Fruit fly (Drosophila melanogaster) whole organism, prepupa: ENCODE data around the gene tst.

Experiments used
- CG10669 ChIP-seq: fragments of 200-800 bp; sonication (Bioruptor generic); optimal IDR thresholded peaks from 3 replicates; lab custom pipeline; 2018; ENCODE audit warnings: missing biosample characterization, mild to moderate bottlenecking, missing genetic modification characterization, moderate library complexity
- CG11294 ChIP-seq: fragments of 200-800 bp; sonication (Bioruptor generic); IDR thresholded peaks from 2 replicates; pipeline ENCODE4 v1.3.6; 2022; ENCODE audit warnings: missing biosample characterization, missing genetic modification characterization
- CG11762 ChIP-seq: fragments of 200-800 bp; sonication (Bioruptor generic); optimal IDR thresholded peaks from 3 replicates; lab custom pipeline; 2016; ENCODE audit warnings: missing biosample characterization, missing genetic modification characterization; ENCODE audit not compliant: insufficient read depth
- CG11902 ChIP-seq: fragments of 200-800 bp; sonication (Bioruptor generic); optimal IDR thresholded peaks from 3 replicates; lab custom pipeline; 2016; ENCODE audit warnings: missing biosample characterization, missing genetic modification characterization
- CG15336 ChIP-seq: fragments of 200-800 bp; sonication (Bioruptor generic); IDR thresholded peaks from 2 replicates; pipeline ENCODE4 v1.3.6; 2022; ENCODE audit warnings: missing biosample characterization, missing genetic modification characterization
- CG1621 ChIP-seq: fragments of 200-800 bp; sonication (Bioruptor generic); optimal IDR thresholded peaks from 3 replicates; lab custom pipeline; 2018; ENCODE audit warnings: missing biosample characterization, mild to moderate bottlenecking, missing genetic modification characterization
- CG16779 ChIP-seq: fragments of 200-800 bp; sonication (Bioruptor generic); optimal IDR thresholded peaks from 3 replicates; lab custom pipeline; 2017; ENCODE audit warnings: missing biosample characterization, mild to moderate bottlenecking, missing genetic modification characterization
- CG31627 ChIP-seq: fragments of 200-800 bp; sonication (Bioruptor generic); optimal IDR thresholded peaks from 3 replicates; lab custom pipeline; 2016; ENCODE audit warnings: missing biosample characterization, missing genetic modification characterization
- CG32006 ChIP-seq: fragments of 200-800 bp; sonication (Bioruptor generic); optimal IDR thresholded peaks from 3 replicates; lab custom pipeline; 2017; ENCODE audit warnings: missing biosample characterization, mild to moderate bottlenecking, missing genetic modification characterization
- CG4318 ChIP-seq: fragments of 200-800 bp; sonication (Bioruptor generic); optimal IDR thresholded peaks from 3 replicates; lab custom pipeline; 2017; ENCODE audit warnings: missing biosample characterization, mild to moderate bottlenecking, missing genetic modification characterization
- CG6276 ChIP-seq: fragments of 200-800 bp; sonication (Bioruptor generic); optimal IDR thresholded peaks from 2 replicates; lab custom pipeline; 2017; ENCODE audit warnings: missing biosample characterization, mild to moderate bottlenecking, missing genetic modification characterization
- CG6808 ChIP-seq: fragments of 200-800 bp; sonication (Bioruptor generic); optimal IDR thresholded peaks from 3 replicates; lab custom pipeline; 2017; ENCODE audit warnings: missing biosample characterization, missing genetic modification characterization, mild to moderate bottlenecking, moderate library complexity, missing genetic modification reagents
- CG6854 ChIP-seq: fragments of 200-800 bp; sonication (Bioruptor generic); optimal IDR thresholded peaks from 2 replicates; lab custom pipeline; 2017; ENCODE audit warnings: missing biosample characterization, mild to moderate bottlenecking, missing genetic modification characterization
- CG8119 ChIP-seq: fragments of 200-800 bp; sonication (Bioruptor generic); IDR thresholded peaks from 3 replicates; pipeline ENCODE4 v1.3.6; 2022; ENCODE audit warnings: missing biosample characterization, missing genetic modification characterization
- CG8319 ChIP-seq: fragments of 200-800 bp; sonication (Bioruptor generic); optimal IDR thresholded peaks from 3 replicates; lab custom pipeline; 2016; ENCODE audit warnings: missing biosample characterization, missing genetic modification characterization
- CG8632 ChIP-seq: fragments of 200-800 bp; sonication (Bioruptor generic); optimal IDR thresholded peaks from 3 replicates; lab custom pipeline; 2016; ENCODE audit warnings: missing biosample characterization, missing genetic modification characterization
- CG9139 ChIP-seq: fragments of 200-800 bp; sonication (Bioruptor generic); optimal IDR thresholded peaks from 3 replicates; lab custom pipeline; 2017; ENCODE audit warnings: missing biosample characterization, mild to moderate bottlenecking, missing genetic modification characterization
- Eip75B ChIP-seq: fragments of 200-800 bp; sonication (Bioruptor generic); optimal IDR thresholded peaks from 3 replicates; lab custom pipeline; 2016; ENCODE audit warnings: missing biosample characterization, missing genetic modification characterization
- Eip78C ChIP-seq: fragments of 200-800 bp; sonication (Bioruptor generic); peaks from one replicate; lab custom pipeline; 2016; ENCODE audit warnings: missing biosample characterization, missing genetic modification characterization
- Eip93F ChIP-seq: fragments of 200-800 bp; sonication (Bioruptor generic); optimal IDR thresholded peaks from 2 replicates; lab custom pipeline; 2016; ENCODE audit warnings: missing biosample characterization, mild to moderate bottlenecking, missing genetic modification characterization
- Ets21C ChIP-seq: fragments of 200-800 bp; sonication (Bioruptor generic); optimal IDR thresholded peaks from 3 replicates; lab custom pipeline; 2016; ENCODE audit warnings: missing biosample characterization, missing genetic modification characterization
- Gug ChIP-seq: fragments of 200-800 bp; sonication (Bioruptor generic); IDR thresholded peaks from 2 replicates; pipeline ENCODE4 v1.3.6; 2022; ENCODE audit warnings: missing biosample characterization, missing genetic modification characterization
- Hr38 ChIP-seq: sonication (Bioruptor generic); optimal IDR thresholded peaks from 2 replicates; lab custom pipeline; 2016; ENCODE audit warnings: missing biosample characterization, missing genetic modification characterization
- Hr39 ChIP-seq: fragments of 200-800 bp; sonication (Bioruptor generic); optimal IDR thresholded peaks from 2 replicates; lab custom pipeline; 2016; ENCODE audit warnings: missing biosample characterization, missing genetic modification characterization
- Hr4 ChIP-seq: fragments of 200-800 bp; sonication (Bioruptor generic); optimal IDR thresholded peaks from 3 replicates; lab custom pipeline; 2016; ENCODE audit warnings: missing biosample characterization, missing genetic modification characterization
- Met ChIP-seq: fragments of 200-800 bp; sonication (Bioruptor generic); optimal IDR thresholded peaks from 3 replicates; lab custom pipeline; 2016; ENCODE audit warnings: missing biosample characterization, missing genetic modification characterization
- Smox ChIP-seq: fragments of 200-800 bp; sonication (Bioruptor generic); optimal IDR thresholded peaks from 3 replicates; lab custom pipeline; 2016; ENCODE audit warnings: missing biosample characterization, missing genetic modification characterization
- Sox102F ChIP-seq: fragments of 200-800 bp; sonication (Bioruptor generic); optimal IDR thresholded peaks from 2 replicates; lab custom pipeline; 2016; ENCODE audit warnings: missing biosample characterization, mild to moderate bottlenecking, missing genetic modification characterization
- Sox14 ChIP-seq: fragments of 200-800 bp; sonication (Bioruptor generic); optimal IDR thresholded peaks from 3 replicates; lab custom pipeline; 2016; ENCODE audit warnings: missing biosample characterization, missing genetic modification characterization
- Sox15 ChIP-seq: fragments of 200-800 bp; sonication (Bioruptor generic); optimal IDR thresholded peaks from 3 replicates; lab custom pipeline; 2016; ENCODE audit warnings: missing biosample characterization, missing genetic modification characterization
- acj6 ChIP-seq: fragments of 200-800 bp; sonication (Bioruptor generic); optimal IDR thresholded peaks from 3 replicates; lab custom pipeline; 2016; ENCODE audit warnings: missing biosample characterization, missing genetic modification characterization
- dsx ChIP-seq: fragments of 200-800 bp; optimal IDR thresholded peaks from 3 replicates; lab custom pipeline; 2019; ENCODE audit warnings: missing biosample characterization, mild to moderate bottlenecking, missing genetic modification characterization, moderate library complexity; ENCODE audit not compliant: poor library complexity, severe bottlenecking
- eg ChIP-seq: fragments of 200-800 bp; sonication (Bioruptor generic); IDR thresholded peaks from 3 replicates; pipeline ENCODE4 v1.3.6; 2022; ENCODE audit warnings: missing biosample characterization, missing genetic modification characterization
- esn ChIP-seq: fragments of 200-800 bp; sonication (Bioruptor generic); optimal IDR thresholded peaks from 2 replicates; lab custom pipeline; 2016; ENCODE audit warnings: missing biosample characterization, mild to moderate bottlenecking, missing genetic modification characterization, moderate library complexity
- fd59A ChIP-seq: fragments of 200-800 bp; sonication (Bioruptor generic); optimal IDR thresholded peaks from 2 replicates; lab custom pipeline; 2017; ENCODE audit warnings: missing biosample characterization, mild to moderate bottlenecking, missing genetic modification characterization, missing genetic modification reagents
- fkh ChIP-seq: fragments of 200-800 bp; sonication (Bioruptor generic); optimal IDR thresholded peaks from 3 replicates; lab custom pipeline; 2017; ENCODE audit warnings: missing biosample characterization, mild to moderate bottlenecking, missing genetic modification characterization, moderate library complexity
- lz ChIP-seq: fragments of 200-800 bp; sonication (Bioruptor generic); optimal IDR thresholded peaks from 3 replicates; lab custom pipeline; 2016; ENCODE audit warnings: missing biosample characterization, missing genetic modification characterization
- net ChIP-seq: fragments of 200-800 bp; sonication (Bioruptor generic); optimal IDR thresholded peaks from 3 replicates; lab custom pipeline; 2016; ENCODE audit warnings: missing biosample characterization, missing genetic modification characterization
- pdm3 ChIP-seq: fragments of 200-800 bp; sonication (Bioruptor generic); optimal IDR thresholded peaks from 3 replicates; lab custom pipeline; 2016; ENCODE audit warnings: missing biosample characterization, missing genetic modification characterization
- salr ChIP-seq, 2 experiments: fragments of 200-800 bp; sonication (Bioruptor generic); optimal IDR thresholded peaks; 3 replicates each; lab custom pipeline; 2016 to 2018; ENCODE audit warnings: missing biosample characterization in 2 of 2, missing genetic modification characterization in 2 of 2, mild to moderate bottlenecking in 1 of 2
- spab ChIP-seq: fragments of 200-800 bp; sonication (Bioruptor generic); optimal IDR thresholded peaks from 2 replicates; lab custom pipeline; 2017; ENCODE audit warnings: missing biosample characterization, mild to moderate bottlenecking, missing genetic modification characterization, missing genetic modification reagents
- ss ChIP-seq, 2 experiments: fragments of 200-800 bp; sonication (Bioruptor generic); optimal IDR thresholded peaks; 2 replicates in 1 of 2; 3 replicates in 1 of 2; lab custom pipeline; 2017 to 2018; ENCODE audit warnings: mild to moderate bottlenecking in 2 of 2, missing biosample characterization in 2 of 2, missing genetic modification characterization in 2 of 2, moderate library complexity in 1 of 2
- svp ChIP-seq: fragments of 200-800 bp; sonication (Bioruptor generic); peaks from one replicate; lab custom pipeline; 2016; ENCODE audit warnings: missing biosample characterization, missing genetic modification characterization
- topi ChIP-seq: fragments of 200-800 bp; sonication (Bioruptor generic); optimal IDR thresholded peaks from 3 replicates; lab custom pipeline; 2016; ENCODE audit warnings: missing biosample characterization, missing genetic modification characterization
- vri ChIP-seq: fragments of 200-800 bp; sonication (Bioruptor generic); optimal IDR thresholded peaks from 3 replicates; lab custom pipeline; 2016; ENCODE audit warnings: missing biosample characterization, mild to moderate bottlenecking, missing genetic modification characterization

Gene tst

dm6 chr3R:23723381-23724034, 49.2 kb downstream of the tst start (continued):
- TF ChIP-seq Hr38, result no peak
- peak in 1 of 2 experiments; percentile 39 for TF ChIP-seq salr (GFP tag; optimal IDR thresholded peaks at IDR 0.05; lab: Kevin White, UChicago)
- TF ChIP-seq CG8319 (GFP tag; lab: Kevin White, UChicago), result peak; percentile 48
- TF ChIP-seq Sox14 (GFP tag; lab: Kevin White, UChicago), result peak; percentile 36
- TF ChIP-seq svp (GFP tag; lab: Kevin White, UChicago), result peak; percentile 75
- peak; percentile 71 for TF ChIP-seq CG15336
- peak; percentile 92 for TF ChIP-seq fkh (GFP tag; lab: Kevin White, UChicago)
- TF ChIP-seq Smox (GFP tag; lab: Kevin White, UChicago), result no peak
- peak; percentile 56 for TF ChIP-seq vri (GFP tag; lab: Kevin White, UChicago)
- TF ChIP-seq Gug, result peak; percentile 52; the same call in 1 of the 2 replicates
- peak; percentile 13 for TF ChIP-seq acj6
- no peak for TF ChIP-seq fd59A
- TF ChIP-seq CG31627 (GFP tag; lab: Kevin White, UChicago), result no peak
- peak; percentile 91 for TF ChIP-seq Eip78C (GFP tag; lab: Kevin White, UChicago)
- TF ChIP-seq Sox15 (GFP tag; lab: Kevin White, UChicago), result no peak
- TF ChIP-seq CG8119 (GFP tag; lab: Robert Waterston, UW), result peak; percentile 74
- peak; percentile 65 for TF ChIP-seq Eip75B (GFP tag; lab: Kevin White, UChicago)
- peak; percentile 6 for TF ChIP-seq CG6854 (GFP tag; lab: Kevin White, UChicago)
- TF ChIP-seq CG11294 (GFP tag; lab: Robert Waterston, UW), result peak; percentile 10; the same call in 1 of the 2 replicates
- peak; percentile 6 for TF ChIP-seq Ets21C (GFP tag; lab: Kevin White, UChicago)
- TF ChIP-seq eg (GFP tag; lab: Robert Waterston, UW), result peak; percentile 69
- peak; percentile 47 for TF ChIP-seq CG32006
- peak; percentile 8 for TF ChIP-seq topi (GFP tag; lab: Kevin White, UChicago)
- no peak for TF ChIP-seq Met (GFP tag; lab: Kevin White, UChicago)
- peak; percentile 23 for TF ChIP-seq CG16779 (tag; lab: Kevin White, UChicago)
- peak; percentile 5 for TF ChIP-seq CG8632
- no peak for TF ChIP-seq CG4318 (GFP tag; lab: Kevin White, UChicago)
- peak; percentile 46 for TF ChIP-seq CG9139 (GFP tag; lab: Kevin White, UChicago)
- TF ChIP-seq Hr39 (GFP tag; lab: Kevin White, UChicago), result peak; percentile 15
- peak; percentile 20 for TF ChIP-seq spab (GFP tag; lab: Kevin White, UChicago)
- peak; percentile 59 for TF ChIP-seq CG6808 (GFP tag; lab: Kevin White, UChicago)
- TF ChIP-seq, all 60 proteins: peak for 43

- TF ChIP-seq ss (GFP tag; optimal IDR thresholded peaks at IDR 0.05; lab: Kevin White, UChicago) (peak; percentile 83 to 86), eg (GFP tag; lab: Robert Waterston, UW) (peak; percentile 95), CG6854 (GFP tag; lab: Kevin White, UChicago) (peak; percentile 14), CG8119 (GFP tag; lab: Robert Waterston, UW) (peak; percentile 97), CG11762 (peak; percentile 89), Eip93F (GFP tag; lab: Kevin White, UChicago) (peak; percentile 44), CG4318 (GFP tag; lab: Kevin White, UChicago) (peak; percentile 84), dsx (GFP tag; lab: Kevin White, UChicago) (peak; percentile 80), CG6276 (peak; percentile 89), pdm3 (GFP tag; lab: Kevin White, UChicago) (peak; percentile 79), Sox102F (peak; percentile 68), lz (GFP tag; lab: Kevin White, UChicago) (peak; percentile 69), Eip75B (GFP tag; lab: Kevin White, UChicago) (peak; percentile 80), Hr4 (peak; percentile 80), CG11902 (GFP tag; lab: Kevin White, UChicago) (peak; percentile 66), CG16779 (tag; lab: Kevin White, UChicago) (peak; percentile 67), vri (GFP tag; lab: Kevin White, UChicago) (peak; percentile 92), esn (GFP tag; lab: Kevin White, UChicago) (peak; percentile 92), spab (GFP tag; lab: Kevin White, UChicago) (peak; percentile 81), Smox (GFP tag; lab: Kevin White, UChicago) (peak; percentile 87), CG1621 (tag; lab: Kevin White, UChicago) (peak; percentile 54), CG10669 (peak; percentile 63), topi (GFP tag; lab: Kevin White, UChicago) (peak; percentile 74), net (peak; percentile 89), Ets21C (GFP tag; lab: Kevin White, UChicago) (no peak), Hr38 (no peak), svp (GFP tag; lab: Kevin White, UChicago) (peak; percentile 91), Eip78C (GFP tag; lab: Kevin White, UChicago) (peak; percentile 98), fkh (GFP tag; lab: Kevin White, UChicago) (no peak)
These were observed 49.8 kb downstream of the tst start, which contains the start of gene CG10365 for dm6 chr3R:23722680-23723372. TSS of gene CG10365 (plus strand) at chr3R:23723331.
